Worm (Caenorhabditis elegans): ENCODE measurements around the gene F59B2.12.

ce11 chrIII:9002545-9002944, 14.9 kb upstream of the F59B2.12 start, which contains the start of the genes F59B2.15 and zif-1:
- no peak for TF ChIP-seq elt-2 (tag; optimal IDR thresholded peaks at IDR 0.05)
- TF ChIP-seq efl-3 (GFP tag; optimal IDR thresholded peaks at IDR 0.05): no peak
- TF ChIP-seq efl-1 (optimal IDR thresholded peaks at IDR 0.05): no peak
- no peak for TF ChIP-seq efl-1 (GFP tag; optimal IDR thresholded peaks at IDR 0.05 in 1 of 2)
